Fruit fly (Drosophila melanogaster) whole organism, embryonic: ENCODE data around the gene CycG.

Source experiments
- Awh ChIP-seq: fragments of 200-800 bp; sonication (Bioruptor generic); IDR thresholded peaks from 2 replicates; pipeline ENCODE4, ENCODE4 v1.3.6; 2022; ENCODE audit warnings: missing biosample characterization, missing genetic modification characterization
- CG10959 ChIP-seq: fragments of 200-800 bp; sonication (Bioruptor generic); IDR thresholded peaks from 2 replicates; pipeline ENCODE4 v1.3.6; 2022; ENCODE audit warnings: missing biosample characterization, missing genetic modification characterization
- CG12071 ChIP-seq: fragments of 200-800 bp; sonication (Bioruptor generic); optimal IDR thresholded peaks from 3 replicates; lab custom pipeline; 2018; ENCODE audit warnings: missing biosample characterization, mild to moderate bottlenecking, missing genetic modification characterization
- CG12391 ChIP-seq: fragments of 200-800 bp; sonication (Bioruptor generic); optimal IDR thresholded peaks from 3 replicates; lab custom pipeline; 2018; ENCODE audit warnings: missing biosample characterization, mild to moderate bottlenecking, missing genetic modification characterization, moderate library complexity
- CG14710 ChIP-seq: fragments of 200-800 bp; sonication (Bioruptor generic); optimal IDR thresholded peaks from 3 replicates; lab custom pipeline; 2019; ENCODE audit warnings: missing biosample characterization, mild to moderate bottlenecking, missing genetic modification characterization, moderate library complexity
- CG1603 ChIP-seq: fragments of 200-800 bp; sonication (Bioruptor generic); optimal IDR thresholded peaks from 2 replicates; lab custom pipeline; 2019; ENCODE audit warnings: missing biosample characterization, mild to moderate bottlenecking, missing genetic modification characterization, moderate library complexity
- CG17829 ChIP-seq: fragments of 200-800 bp; optimal IDR thresholded peaks from 2 replicates; lab custom pipeline; 2019; ENCODE audit warnings: missing biosample characterization, mild to moderate bottlenecking, missing genetic modification characterization, moderate library complexity
- CG2116 ChIP-seq: fragments of 200-800 bp; sonication (Bioruptor generic); optimal IDR thresholded peaks from 3 replicates; lab custom pipeline; 2018; ENCODE audit warnings: missing biosample characterization, mild to moderate bottlenecking, missing genetic modification characterization
- CG2199 ChIP-seq: fragments of 200-800 bp; sonication (Bioruptor generic); IDR thresholded peaks from 3 replicates; pipeline ENCODE4 v1.3.6; 2022; ENCODE audit warnings: missing biosample characterization, missing genetic modification characterization
- CG3065 ChIP-seq: fragments of 200-800 bp; sonication (Bioruptor generic); optimal IDR thresholded peaks from 2 replicates; lab custom pipeline; 2016; ENCODE audit warnings: missing biosample characterization, missing genetic modification characterization
- CG4360 ChIP-seq: fragments of 200-800 bp; sonication (Bioruptor generic); IDR thresholded peaks from 2 replicates; pipeline ENCODE4 v1.3.6; 2022; ENCODE audit warnings: missing biosample characterization, missing genetic modification characterization
- CG8281 ChIP-seq: fragments of 200-800 bp; sonication (Bioruptor generic); optimal IDR thresholded peaks from 2 replicates; lab custom pipeline; 2018; ENCODE audit warnings: missing biosample characterization, mild to moderate bottlenecking, missing genetic modification characterization, moderate library complexity
- CG8290 ChIP-seq, 3 experiments: fragments of 200-800 bp; sonication (Bioruptor generic); optimal IDR thresholded peaks; 2 replicates each; lab custom pipeline; 2016 to 2019; ENCODE audit warnings: missing biosample characterization in 3 of 3, missing genetic modification characterization in 3 of 3, mild to moderate bottlenecking in 2 of 3, moderate library complexity in 1 of 3
- CG8944 ChIP-seq: fragments of 200-800 bp; sonication (Bioruptor generic); optimal IDR thresholded peaks from 3 replicates; lab custom pipeline; 2016; ENCODE audit warnings: missing biosample characterization, missing genetic modification characterization
- D19B ChIP-seq: fragments of 200-800 bp; sonication (Bioruptor generic); optimal IDR thresholded peaks from 2 replicates; lab custom pipeline; 2017; ENCODE audit warnings: missing biosample characterization, mild to moderate bottlenecking, missing genetic modification characterization
- Doc3 ChIP-seq: fragments of 200-800 bp; sonication (Bioruptor generic); IDR thresholded peaks from 3 replicates; pipeline ENCODE4 v1.3.6; 2022; ENCODE audit warnings: missing biosample characterization, missing genetic modification characterization; ENCODE audit not compliant: partially characterized antibody
- E2f2 ChIP-seq: fragments of 200-800 bp; sonication (Bioruptor generic); IDR thresholded peaks from 2 replicates; pipeline ENCODE4 v1.3.6; 2022; ENCODE audit warnings: missing biosample characterization, missing genetic modification characterization
- Ets97D ChIP-seq: fragments of 200-800 bp; sonication (Bioruptor generic); optimal IDR thresholded peaks from 3 replicates; lab custom pipeline; 2016; ENCODE audit warnings: missing biosample characterization, missing genetic modification characterization
- GATAe ChIP-seq: fragments of 200-800 bp; sonication (Bioruptor generic); conservative IDR thresholded peaks from 2 replicates; pipeline ENCODE4 v1.3.6; 2022; ENCODE audit warnings: missing biosample characterization, missing genetic modification characterization
- MBD-R2 ChIP-seq: fragments of 200-800 bp; sonication (Bioruptor generic); IDR thresholded peaks from 2 replicates; pipeline ENCODE4 v1.3.6; 2022; ENCODE audit warnings: missing biosample characterization, missing genetic modification characterization
- MESR4 ChIP-seq: fragments of 200-800 bp; sonication (Bioruptor generic); optimal IDR thresholded peaks from 2 replicates; lab custom pipeline; 2018; ENCODE audit warnings: missing biosample characterization, mild to moderate bottlenecking, missing genetic modification characterization, moderate library complexity
- Med ChIP-seq: fragments of 200-800 bp; sonication (Bioruptor generic); peaks from one replicate; lab custom pipeline; 2016; ENCODE audit warnings: missing biosample characterization, missing genetic modification characterization, mild to moderate bottlenecking, inconsistent platforms, moderate library complexity
- NC2α ChIP-seq: fragments of 200-800 bp; sonication (Bioruptor generic); optimal IDR thresholded peaks from 2 replicates; lab custom pipeline; 2016; ENCODE audit warnings: missing biosample characterization, missing genetic modification characterization
- Opbp ChIP-seq: fragments of 200-800 bp; sonication (Bioruptor generic); IDR thresholded peaks from 3 replicates; pipeline ENCODE4 v1.3.6; 2022; ENCODE audit warnings: missing biosample characterization, missing genetic modification characterization; ENCODE audit not compliant: partially characterized antibody
- PHDP ChIP-seq: fragments of 200-800 bp; sonication (Bioruptor generic); optimal IDR thresholded peaks from 3 replicates; lab custom pipeline; 2018; ENCODE audit warnings: missing biosample characterization, mild to moderate bottlenecking, missing genetic modification characterization, moderate library complexity
- Pdp1 ChIP-seq, 2 experiments: fragments of 200-800 bp; sonication (Bioruptor generic); optimal IDR thresholded peaks; 3 replicates each; lab custom pipeline; 2016; ENCODE audit warnings: missing biosample characterization in 2 of 2, missing genetic modification characterization in 2 of 2, mild to moderate bottlenecking in 1 of 2, moderate library complexity in 1 of 2
- Scr ChIP-seq: fragments of 200-800 bp; sonication (Bioruptor generic); IDR thresholded peaks from 2 replicates; pipeline ENCODE4 v1.3.6; 2022; ENCODE audit warnings: missing biosample characterization, missing genetic modification characterization; ENCODE audit not compliant: partially characterized antibody
- Sin3A ChIP-seq: fragments of >200 bp; optimal IDR thresholded peaks from 2 replicates; lab custom pipeline; 2018
- Sry-δ ChIP-seq: fragments of 200-800 bp; sonication (Bioruptor generic); optimal IDR thresholded peaks from 2 replicates; lab custom pipeline; 2016; ENCODE audit warnings: missing biosample characterization, missing genetic modification characterization
- amos ChIP-seq: fragments of 200-800 bp; sonication (Bioruptor generic); IDR thresholded peaks from 2 replicates; pipeline ENCODE4 v1.3.6; 2022; ENCODE audit warnings: missing biosample characterization, missing genetic modification characterization; ENCODE audit not compliant: partially characterized antibody
- bab2 ChIP-seq: fragments of 200-800 bp; sonication (Bioruptor generic); optimal IDR thresholded peaks from 2 replicates; lab custom pipeline; 2016; ENCODE audit warnings: missing biosample characterization, missing genetic modification characterization
- bigmax ChIP-seq: fragments of 200-800 bp; sonication (Bioruptor generic); optimal IDR thresholded peaks from 2 replicates; lab custom pipeline; 2018; ENCODE audit warnings: missing biosample characterization, mild to moderate bottlenecking, missing genetic modification characterization
- dati ChIP-seq: fragments of 200-800 bp; sonication (Bioruptor generic); IDR thresholded peaks from 2 replicates; pipeline ENCODE4 v1.3.6; 2022; ENCODE audit warnings: missing biosample characterization, missing genetic modification characterization
- dimm ChIP-seq: fragments of 200-800 bp; sonication (Bioruptor generic); IDR thresholded peaks from 2 replicates; pipeline ENCODE4 v1.3.6; 2022; ENCODE audit warnings: missing biosample characterization, missing genetic modification characterization
- fd3F ChIP-seq: fragments of 200-800 bp; sonication (Bioruptor generic); optimal IDR thresholded peaks from 2 replicates; lab custom pipeline; 2018; ENCODE audit warnings: missing biosample characterization, mild to moderate bottlenecking, missing genetic modification characterization, moderate library complexity
- gcm ChIP-seq: fragments of 200-800 bp; sonication (Bioruptor generic); optimal IDR thresholded peaks from 2 replicates; lab custom pipeline; 2019; ENCODE audit warnings: missing biosample characterization, mild to moderate bottlenecking, missing genetic modification characterization, moderate library complexity
- grn ChIP-seq: fragments of 200-800 bp; sonication (Bioruptor generic); optimal IDR thresholded peaks from 3 replicates; lab custom pipeline; 2017; ENCODE audit warnings: missing biosample characterization, missing genetic modification characterization
- her ChIP-seq: fragments of 200-800 bp; sonication (Bioruptor generic); optimal IDR thresholded peaks from 2 replicates; lab custom pipeline; 2016; ENCODE audit warnings: missing biosample characterization, missing genetic modification characterization
- kay ChIP-seq: fragments of 200-800 bp; sonication (Bioruptor generic); optimal IDR thresholded peaks from 2 replicates; lab custom pipeline; 2016; ENCODE audit warnings: missing biosample characterization, missing genetic modification characterization
- lbe ChIP-seq: fragments of 200-800 bp; sonication (Bioruptor generic); optimal IDR thresholded peaks from 2 replicates; lab custom pipeline; 2016; ENCODE audit warnings: missing biosample characterization, mild to moderate bottlenecking, missing genetic modification characterization
- luna ChIP-seq: fragments of 200-800 bp; sonication (Bioruptor generic); optimal IDR thresholded peaks from 2 replicates; lab custom pipeline; 2016; ENCODE audit warnings: missing biosample characterization, missing genetic modification characterization
- mam ChIP-seq: fragments of 200-800 bp; sonication (Bioruptor generic); optimal IDR thresholded peaks from 3 replicates; lab custom pipeline; 2016; ENCODE audit warnings: missing biosample characterization, missing genetic modification characterization
- oc ChIP-seq: fragments of 200-800 bp; sonication (Bioruptor generic); optimal IDR thresholded peaks from 2 replicates; lab custom pipeline; 2018; ENCODE audit warnings: missing biosample characterization, mild to moderate bottlenecking, missing genetic modification characterization, moderate library complexity
- pzg ChIP-seq: fragments of 200-800 bp; sonication (Bioruptor generic); optimal IDR thresholded peaks from 3 replicates; lab custom pipeline; 2018; ENCODE audit warnings: missing biosample characterization, mild to moderate bottlenecking, missing genetic modification characterization, moderate library complexity
- row ChIP-seq: fragments of 200-800 bp; sonication (Bioruptor generic); IDR thresholded peaks from 3 replicates; pipeline ENCODE4 v1.3.6; 2022; ENCODE audit warnings: missing biosample characterization, missing genetic modification characterization
- sens ChIP-seq: fragments of 200-800 bp; sonication (Bioruptor generic); peaks from one replicate; lab custom pipeline; 2016; ENCODE audit warnings: missing biosample characterization, missing genetic modification characterization
- ssp ChIP-seq: fragments of 200-800 bp; sonication (Bioruptor generic); IDR thresholded peaks from 2 replicates; pipeline ENCODE4 v1.3.6; 2022; ENCODE audit warnings: missing biosample characterization, missing genetic modification characterization
- unc-4 ChIP-seq: fragments of 200-800 bp; sonication (Bioruptor generic); IDR thresholded peaks from 2 replicates; pipeline ENCODE4 v1.3.6; 2022; ENCODE audit warnings: missing biosample characterization, missing genetic modification characterization; ENCODE audit not compliant: partially characterized antibody
- vnd ChIP-seq: fragments of 200-800 bp; sonication (Bioruptor generic); IDR thresholded peaks from 3 replicates; pipeline ENCODE4 v1.3.6; 2022; ENCODE audit warnings: missing biosample characterization, missing genetic modification characterization; ENCODE audit not compliant: partially characterized antibody
- zen ChIP-seq: fragments of 200-800 bp; sonication (Bioruptor generic); optimal IDR thresholded peaks from 3 replicates; lab custom pipeline; 2018; ENCODE audit warnings: missing biosample characterization, mild to moderate bottlenecking, missing genetic modification characterization, moderate library complexity

Gene CycG

dm6 chr3R:31571885-31572292 is 40.6 kb downstream of the CycG start, which contains the start of gene gammaCOP (continued):
- TF ChIP-seq CG12391 (tag; lab: Kevin White, UChicago) = peak; percentile 16
- TF ChIP-seq gcm = peak; percentile 15
- no peak for TF ChIP-seq oc
- TF ChIP-seq row (GFP tag; lab: Robert Waterston, UW) = peak; percentile 52
- TF ChIP-seq Awh (GFP tag; lab: Robert Waterston, UW) = no peak
- TF ChIP-seq MESR4 = peak; percentile 95
- peak; percentile 89 for TF ChIP-seq CG2116
- peak; percentile 34 for TF ChIP-seq kay
- TF ChIP-seq grn = peak; percentile 75
- TF ChIP-seq vnd (GFP tag; lab: Robert Waterston, UW) = peak; percentile 89
- no peak for TF ChIP-seq ssp (GFP tag; lab: Robert Waterston, UW)
- TF ChIP-seq CG8290 (GFP tag; optimal IDR thresholded peaks at IDR 0.05; lab: Kevin White, UChicago) = peak; percentile 21
- TF ChIP-seq CG8290 (tag; optimal IDR thresholded peaks at IDR 0.05; lab: Kevin White, UChicago) = no peak
- peak; percentile 79 for TF ChIP-seq Med (GFP tag; lab: Kevin White, UChicago)
- TF ChIP-seq PHDP = no peak
- no peak for TF ChIP-seq CG1603
- peak; percentile 75; the same call in 1 of the 3 replicates for TF ChIP-seq Opbp (GFP tag; lab: Robert Waterston, UW)
- peak; percentile 15 for TF ChIP-seq her (GFP tag; lab: Kevin White, UChicago)
- TF ChIP-seq CG17829 = peak; percentile 36
- TF ChIP-seq Sin3A (lab: Kevin White, UChicago) = peak; percentile 37
- no peak for TF ChIP-seq CG12071 (GFP tag; lab: Kevin White, UChicago)
- no peak for TF ChIP-seq NC2α (GFP tag; lab: Kevin White, UChicago)
- peak; percentile 43 for TF ChIP-seq Ets97D
- no peak for TF ChIP-seq CG3065 (GFP tag; lab: Kevin White, UChicago)
- peak; percentile 91 for TF ChIP-seq E2f2 (GFP tag; lab: Robert Waterston, UW)
- TF ChIP-seq fd3F = no peak
- no peak for TF ChIP-seq CG10959 (GFP tag; lab: Robert Waterston, UW)
- peak in 1 of 2 experiments; percentile 40 for TF ChIP-seq Pdp1 (GFP tag; optimal IDR thresholded peaks at IDR 0.05; lab: Kevin White, UChicago)
- TF ChIP-seq zen = no peak
- no peak for TF ChIP-seq dati (GFP tag; lab: Robert Waterston, UW)
- TF ChIP-seq pzg (GFP tag; lab: Kevin White, UChicago) = peak; percentile 52
- TF ChIP-seq sens (GFP tag; lab: Kevin White, UChicago) = peak; percentile 53
- TF ChIP-seq mam (GFP tag; lab: Kevin White, UChicago) = no peak
- TF ChIP-seq Doc3 (GFP tag; lab: Robert Waterston, UW) = peak; percentile 92
- no peak for TF ChIP-seq CG4360 (GFP tag; lab: Robert Waterston, UW)
- peak; percentile 73 for TF ChIP-seq amos (GFP tag; lab: Robert Waterston, UW)
- peak; percentile 94 for TF ChIP-seq unc-4
- TF ChIP-seq bab2 (GFP tag; lab: Kevin White, UChicago) = peak; percentile 31
- no peak for TF ChIP-seq D19B
- TF ChIP-seq CG14710 (tag; lab: Kevin White, UChicago) = peak; percentile 50
- TF ChIP-seq Sry-δ = peak; percentile 83
- TF ChIP-seq Scr (GFP tag; lab: Robert Waterston, UW) = peak; percentile 94
- TF ChIP-seq lbe (GFP tag; lab: Kevin White, UChicago) = peak; percentile 11
- no peak for TF ChIP-seq luna (GFP tag; lab: Kevin White, UChicago)
- TF ChIP-seq dimm = no peak
- TF ChIP-seq MBD-R2 = peak; percentile 43
- TF ChIP-seq CG8944 (GFP tag; lab: Kevin White, UChicago) = no peak
- no peak for TF ChIP-seq CG2199 (GFP tag; lab: Robert Waterston, UW)
- TF ChIP-seq bigmax (GFP tag; lab: Kevin White, UChicago) = no peak
- TF ChIP-seq CG8281 (tag; lab: Kevin White, UChicago) = no peak
- TF ChIP-seq GATAe (GFP tag; lab: Robert Waterston, UW) = no peak
